Fruit fly (Drosophila melanogaster) S2 (cell line): Measurements from ENCODE around the gene goe.

Source experiments
- CG8478 ChIP-seq: fragments of >200 bp; optimal IDR thresholded peaks from 2 replicates; lab custom pipeline; 2018
- CTCF ChIP-seq, 2 experiments: fragments of >200 bp; optimal IDR thresholded peaks; 2 replicates each; lab custom pipeline; 2018

DNA sequence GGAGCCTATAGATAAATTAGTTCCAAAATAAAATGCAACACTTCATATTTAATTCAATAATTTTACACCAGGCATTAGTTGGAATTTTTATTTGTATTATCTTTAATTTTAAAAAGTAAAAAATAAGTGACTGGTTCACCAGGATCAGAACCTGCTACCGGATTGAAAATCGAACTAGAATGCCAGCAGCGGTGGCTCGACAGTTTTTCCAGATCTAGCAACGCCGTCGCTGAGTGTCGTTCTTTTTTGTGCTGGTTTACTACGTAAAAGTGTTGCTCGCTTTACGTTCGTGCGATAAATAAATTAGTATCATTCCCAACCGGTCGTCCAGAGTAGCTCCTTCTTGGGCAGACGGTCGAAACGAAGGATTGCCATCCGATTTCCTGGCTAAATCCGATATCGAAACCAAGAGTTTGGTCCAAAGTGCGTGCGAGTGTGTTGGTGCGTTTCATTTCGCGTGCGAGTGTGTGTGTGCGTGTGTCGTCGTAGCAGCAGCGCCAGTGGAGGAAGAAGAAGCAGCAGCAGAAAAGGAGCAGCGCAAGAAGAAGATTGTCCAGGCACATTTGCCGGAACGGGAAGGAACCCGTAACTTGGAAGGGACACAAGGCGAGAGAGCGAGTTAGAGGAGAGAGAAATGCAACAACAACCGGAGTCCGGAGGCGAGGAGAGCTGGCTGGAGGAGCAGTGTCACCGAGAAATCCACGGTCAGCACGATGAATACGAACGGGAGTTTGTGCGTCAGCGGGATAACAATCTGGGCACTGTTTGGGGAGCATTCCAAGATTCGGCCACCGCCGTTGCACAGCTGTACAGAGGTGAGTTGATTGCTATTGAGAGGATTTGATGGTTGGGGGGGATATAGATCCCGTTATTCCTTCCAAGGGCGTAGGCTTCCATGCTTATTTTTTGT, 40.5 kb upstream of the goe start, which contains the start of gene CG4768:
- TF ChIP-seq CG8478 (lab: Kevin White, UChicago) (no peak), CTCF (optimal IDR thresholded peaks at IDR 0.05; lab: Kevin White, UChicago) (no peak)
